Fruit fly (Drosophila melanogaster): ENCODE measurements around the gene beta-Spec.

The beta-Spec gene

DNA sequence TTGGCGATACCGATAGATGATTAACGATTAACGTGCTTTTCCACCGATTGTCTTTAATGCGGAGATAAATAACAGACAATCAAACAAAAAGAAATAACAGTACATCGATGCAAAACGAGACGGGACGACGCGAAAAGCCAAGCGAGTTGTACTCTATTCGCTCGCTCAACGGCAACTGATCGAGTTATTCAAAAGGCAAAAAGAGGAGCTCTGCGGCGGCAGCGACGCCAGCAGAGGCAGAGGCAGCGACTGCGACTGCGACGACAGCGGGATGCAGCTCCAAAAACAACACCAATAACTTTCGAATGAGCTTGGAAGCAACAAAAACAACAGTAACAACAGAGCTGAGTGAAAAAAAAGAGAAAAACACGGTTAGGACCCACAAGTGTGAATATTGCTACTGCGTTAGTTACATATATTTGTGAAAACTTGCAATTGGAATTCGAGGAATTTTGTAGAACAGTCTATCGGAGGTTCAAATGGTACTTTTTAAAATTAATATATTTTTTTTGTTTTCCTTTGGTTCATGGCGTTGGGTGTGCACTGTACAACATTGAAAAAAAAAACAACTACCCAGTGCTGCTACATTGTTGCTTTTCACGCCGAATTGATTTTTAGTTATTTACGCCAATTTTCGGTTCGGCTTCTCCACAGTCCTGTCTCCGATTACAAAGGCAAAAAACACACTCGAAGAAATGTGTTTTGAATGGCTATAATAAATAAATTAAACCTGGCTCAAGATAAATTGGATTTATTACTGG, 25.8 kb downstream of the beta-Spec start (continued):
- TF ChIP-seq CG9437 (GFP tag; optimal IDR thresholded peaks at IDR 0.05) (peak; percentile 43), CG13894 (tag; optimal IDR thresholded peaks at IDR 0.05) (no peak), Ravus (GFP tag; IDR thresholded peaks at IDR 0.05) (no peak; the same call in none of the 2 replicates), Lpt (GFP tag; optimal IDR thresholded peaks at IDR 0.05) (no peak), sens (GFP tag) (peak; percentile 89), fu2 (GFP tag; optimal IDR thresholded peaks at IDR 0.05) (no peak), en (GFP tag; optimal IDR thresholded peaks at IDR 0.05) (no peak), HmgZ (tag; optimal IDR thresholded peaks at IDR 0.05) (no peak), dysf (GFP tag; IDR thresholded peaks at IDR 0.05) (peak; percentile 83), cg (GFP tag; optimal IDR thresholded peaks at IDR 0.05) (no peak), CG3065 (GFP tag; optimal IDR thresholded peaks at IDR 0.05) (no peak), abd-A (tag; optimal IDR thresholded peaks at IDR 0.05) (peak; percentile 23), Kr (GFP tag; optimal IDR thresholded peaks at IDR 0.05) (no peak), CG13296 (GFP tag; optimal IDR thresholded peaks at IDR 0.05) (peak; percentile 19), CG2199 (GFP tag; IDR thresholded peaks at IDR 0.05) (0 out of 3 replicates have a peak, but pooled peaks have one; percentile 50), CG12071 (GFP tag; optimal IDR thresholded peaks at IDR 0.05) (peak; percentile 13), CG10565 (GFP tag; optimal IDR thresholded peaks at IDR 0.05) (no peak), CG10366 (GFP tag; IDR thresholded peaks at IDR 0.05) (peak; percentile 82), da (GFP tag; optimal IDR thresholded peaks at IDR 0.05) (no peak), shn (GFP tag; optimal IDR thresholded peaks at IDR 0.05) (no peak), ara (GFP tag; IDR thresholded peaks at IDR 0.05) (peak; percentile 82), Sox102F (GFP tag; optimal IDR thresholded peaks at IDR 0.05) (peak; percentile 68), CG4854 (GFP tag; optimal IDR thresholded peaks at IDR 0.05) (no peak), Myb (GFP tag; optimal IDR thresholded peaks at IDR 0.05) (no peak), Oli (tag; optimal IDR thresholded peaks at IDR 0.05) (peak; percentile 69), CG8359 (GFP tag; optimal IDR thresholded peaks at IDR 0.05; ENCODE audit: borderline replicate concordance) (no peak), ttk (GFP tag; IDR thresholded peaks at IDR 0.05) (peak; percentile 89), Xrp1 (GFP tag; IDR thresholded peaks at IDR 0.05) (peak; percentile 88), CG9727 (GFP tag; optimal IDR thresholded peaks at IDR 0.05) (peak; percentile 47), D19B (GFP tag; optimal IDR thresholded peaks at IDR 0.05) (peak; percentile 3), sc (optimal IDR thresholded peaks at IDR 0.05) (no peak), sc (GFP tag; optimal IDR thresholded peaks at IDR 0.05) (no peak), tio (GFP tag; optimal IDR thresholded peaks at IDR 0.05) (peak; percentile 25), CG31365 (tag; optimal IDR thresholded peaks at IDR 0.05) (no peak), CG9932 (GFP tag; IDR thresholded peaks at IDR 0.05) (peak; percentile 40; the same call in 1 of the 2 replicates), CG15514 (GFP tag; optimal IDR thresholded peaks at IDR 0.05) (peak; percentile 5), jing (GFP tag; optimal IDR thresholded peaks at IDR 0.05) (no peak), ewg (GFP tag; optimal IDR thresholded peaks at IDR 0.05) (peak; percentile 47), lov (optimal IDR thresholded peaks at IDR 0.05) (no peak), lov (GFP tag; IDR thresholded peaks at IDR 0.05) (no peak), hbn (GFP tag; IDR thresholded peaks at IDR 0.05; ENCODE audit: partially characterized antibody) (no peak), Nf-YA (GFP tag; IDR thresholded peaks at IDR 0.05) (peak; percentile 52), Chrac-16 (GFP tag; optimal IDR thresholded peaks at IDR 0.05) (peak; percentile 31), Opbp (GFP tag; IDR thresholded peaks at IDR 0.05; ENCODE audit: partially characterized antibody) (no peak), Ptx1 (GFP tag; IDR thresholded peaks at IDR 0.05) (peak; percentile 89), lmd (GFP tag; IDR thresholded peaks at IDR 0.05) (peak; percentile 79), ken (GFP tag; IDR thresholded peaks at IDR 0.05) (peak; percentile 90), CG34422 (GFP tag; IDR thresholded peaks at IDR 0.05) (peak; percentile 89), CG16815 (GFP tag; optimal IDR thresholded peaks at IDR 0.05) (no peak), CG18011 (GFP tag; optimal IDR thresholded peaks at IDR 0.05) (no peak)
